Fruit fly (Drosophila melanogaster): ENCODE measurements around the gene CG5412.

- TF ChIP-seq h (optimal IDR thresholded peaks at IDR 0.05): no peak
- no peak for TF ChIP-seq psq (optimal IDR thresholded peaks at IDR 0.05)
- TF ChIP-seq insv (optimal IDR thresholded peaks at IDR 0.05): no peak
- no peak for TF ChIP-seq Sin3A (optimal IDR thresholded peaks at IDR 0.05)
- TF ChIP-seq ttk (optimal IDR thresholded peaks at IDR 0.05): no peak
- no peak for TF ChIP-seq Myc (optimal IDR thresholded peaks at IDR 0.05)
Observed at dm6 chr3R:20557114-20557414, 19.8 kb upstream of the CG5412 start.
